Fruit fly (Drosophila melanogaster): Measurements from ENCODE around the gene CG15347.

DNA sequence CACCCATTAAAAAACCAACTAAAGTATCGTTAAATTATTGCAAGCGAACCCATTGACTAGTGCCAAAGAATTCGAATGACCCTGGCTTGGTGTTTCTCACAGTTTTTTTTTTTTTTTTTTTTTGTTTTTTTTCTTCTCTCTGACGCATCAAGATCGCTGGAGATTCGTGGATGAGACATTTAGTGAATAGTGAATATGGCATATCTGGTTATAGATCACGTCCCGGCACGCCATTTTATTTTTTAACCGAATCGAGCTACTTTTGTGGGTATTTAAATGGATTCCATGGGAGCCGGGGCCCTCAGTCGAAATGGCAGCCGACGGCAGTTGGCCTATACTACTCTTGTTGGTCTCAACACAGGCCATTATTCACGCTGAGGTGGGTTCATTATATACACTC lies 16.1 kb upstream of the CG15347 start, which contains the start of gene Cp7Fc:
- TF ChIP-seq CG8478 (optimal IDR thresholded peaks at IDR 0.05) (no peak), CTCF (optimal IDR thresholded peaks at IDR 0.05) (no peak)

All from S2 (cell line).